Worm (Caenorhabditis elegans) whole organism, L4 larva: ENCODE results near the gene F31F7.1.

Experiments
- ceh-62 ChIP-seq: sonication (generic microtip); optimal IDR thresholded peaks from 2 replicates; lab custom pipeline; 2017; ENCODE audit warnings: missing biosample characterization, missing genetic modification characterization
- lin-15B ChIP-seq: fragments of 150-350 bp; sonication (generic microtip); optimal IDR thresholded peaks from 3 replicates; lab custom pipeline; 2014; ENCODE audit warnings: missing biosample characterization, missing genetic modification characterization
- mep-1 ChIP-seq: fragments of 150-350 bp; sonication (generic microtip); optimal IDR thresholded peaks from 3 replicates; lab custom pipeline; 2014; ENCODE audit warnings: missing biosample characterization, missing genetic modification characterization
- nhr-11 ChIP-seq: fragments of 150-350 bp; optimal IDR thresholded peaks from 2 replicates; lab custom pipeline; 2014; ENCODE audit warnings: missing biosample characterization, missing genetic modification characterization

ce11 chrV:6280067-6280466 lies 3.8 kb downstream of the F31F7.1 start:
- TF ChIP-seq lin-15B (tag; lab: Kevin White, UChicago), result no peak
- TF ChIP-seq mep-1 (tag; lab: Kevin White, UChicago), result no peak
- no peak for TF ChIP-seq ceh-62
- no peak for TF ChIP-seq nhr-11
